Worm (Caenorhabditis elegans) whole organism, dauer: Measurements from ENCODE around the gene aptf-2.
"Not testable (repeated sequence)": the region's sequence is repeated elsewhere in the genome, so short reads cannot be mapped to it uniquely, and the experiment has no call there.

ENCODE experiments used
- unc-62 ChIP-seq: sonication (generic microtip); optimal IDR thresholded peaks from 2 replicates; lab custom pipeline; 2017; ENCODE audit warnings: missing biosample characterization, missing genetic modification reagents, missing genetic modification characterization

Gene aptf-2

DNA sequence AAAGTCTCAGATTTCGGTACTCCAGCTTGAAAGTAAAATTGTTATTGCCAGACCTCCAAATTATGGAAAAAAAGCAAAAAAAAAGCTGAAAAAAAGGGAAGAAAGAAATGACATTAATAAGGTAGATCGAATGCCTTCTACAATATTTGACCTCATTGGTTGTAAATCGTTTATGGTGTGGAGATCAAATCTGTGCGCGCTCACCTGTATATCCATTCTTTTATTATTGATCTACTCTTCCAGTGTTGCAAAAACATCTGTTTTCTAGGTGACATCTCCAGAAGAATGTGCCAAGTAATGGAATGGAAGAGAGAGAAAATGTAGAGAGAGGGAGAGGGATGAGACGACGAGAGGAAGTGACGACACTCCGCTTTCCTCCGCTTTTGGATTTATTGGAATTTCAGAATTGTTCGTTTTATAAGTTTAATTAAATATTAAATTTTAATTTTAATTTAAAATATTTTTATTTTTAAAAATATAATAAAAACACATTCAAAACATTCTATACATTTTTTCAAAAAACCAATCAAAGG, at the start of gene aptf-2, which contains the start of gene pik-1:
Gene aptf-2 (minus strand): TSS at position 313 of the 533 bp plus-strand sequence.
Gene pik-1 (plus strand): TSS at position 303 of the 533 bp plus-strand sequence.
- no peak for TF ChIP-seq unc-62

DNA sequence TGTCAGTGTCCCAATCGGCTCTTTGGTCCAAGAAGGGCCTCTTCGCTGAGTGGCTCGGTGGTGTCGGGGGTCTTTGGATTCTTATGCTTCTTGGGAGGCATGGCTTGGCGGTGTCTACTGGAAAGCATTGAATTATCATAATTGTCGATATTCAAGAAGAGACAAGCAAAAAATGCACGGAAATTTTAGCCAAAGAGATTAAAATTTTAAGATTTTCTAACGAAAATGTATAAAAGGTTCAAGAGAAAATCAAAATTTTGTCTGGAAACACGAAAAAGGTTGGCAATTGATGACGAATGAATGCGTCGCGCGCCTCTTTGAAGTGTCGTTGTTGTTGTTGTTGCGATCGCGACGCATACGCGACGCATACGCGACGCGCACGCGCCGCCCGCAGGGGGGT, 45.0 kb upstream of the aptf-2 start, which contains the start of gene Y38H8A.12:
Gene Y38H8A.12 (minus strand): TSS at position 101 of the 400 bp plus-strand sequence.
- no peak for TF ChIP-seq unc-62

DNA sequence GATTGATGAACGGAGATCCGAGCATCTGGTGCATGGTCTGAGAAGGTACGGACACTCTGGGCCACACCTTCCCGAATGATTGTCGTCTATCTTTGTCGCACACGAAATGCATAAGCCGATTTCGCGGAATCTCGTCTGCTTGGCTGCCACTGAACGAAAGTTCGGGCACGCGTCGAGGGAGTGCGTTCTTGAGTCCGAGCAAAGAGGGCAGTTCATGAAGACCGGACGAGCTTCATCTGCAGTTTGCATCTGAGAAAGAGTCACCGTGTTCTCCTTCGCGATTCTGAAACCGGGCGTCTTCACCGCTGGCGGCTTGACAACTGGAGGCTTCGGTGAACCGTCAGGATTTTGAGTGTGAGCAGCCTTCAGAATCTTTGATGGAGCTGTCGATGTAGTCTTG, 42.4 kb upstream of the aptf-2 start:
- no peak for TF ChIP-seq unc-62

DNA sequence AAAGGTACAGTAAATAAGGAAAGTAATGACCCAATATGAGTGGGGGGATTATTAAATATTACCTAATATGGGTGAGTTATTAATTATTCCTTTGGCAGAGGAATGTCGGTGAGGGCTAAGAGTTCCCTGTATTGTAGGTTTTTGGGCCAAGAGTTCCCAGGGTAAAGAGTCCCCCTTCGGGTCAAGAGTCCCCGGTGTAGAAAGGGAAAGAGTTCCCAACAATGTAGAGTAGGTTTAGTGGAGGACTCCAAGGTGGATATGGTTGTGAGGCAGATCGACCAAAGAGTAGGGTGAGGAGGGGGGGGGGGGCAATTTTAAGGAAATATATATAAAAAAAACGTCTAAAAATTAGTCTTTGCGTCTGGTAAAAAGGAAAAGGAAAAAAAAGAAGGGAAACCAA, 41.0 kb upstream of the aptf-2 start:
- TF ChIP-seq unc-62: no peak

DNA sequence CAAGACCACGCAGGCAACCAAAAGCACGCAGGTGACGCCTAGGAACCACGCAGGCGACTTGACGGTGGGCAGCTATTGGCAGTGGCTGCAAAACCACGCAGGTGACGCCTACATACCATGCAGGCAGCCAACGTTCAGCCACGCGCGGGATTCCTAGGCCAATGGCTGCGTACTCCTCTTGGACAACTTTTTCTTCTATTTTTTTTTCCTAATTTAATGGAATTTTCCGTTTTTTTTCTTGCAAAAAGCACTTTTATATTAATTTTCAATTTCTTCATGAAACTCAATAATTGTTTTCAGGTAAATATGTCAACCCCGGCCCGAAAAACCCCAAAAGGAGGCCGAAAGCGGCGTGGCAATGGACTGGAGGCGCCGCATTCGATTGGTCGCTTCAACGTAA, 39.3 kb upstream of the aptf-2 start, which contains the start of gene Y38H8A.7:
Gene Y38H8A.7 (plus strand): TSS at position 301 of the 400 bp plus-strand sequence.
- TF ChIP-seq unc-62: not testable (repeated sequence)

DNA sequence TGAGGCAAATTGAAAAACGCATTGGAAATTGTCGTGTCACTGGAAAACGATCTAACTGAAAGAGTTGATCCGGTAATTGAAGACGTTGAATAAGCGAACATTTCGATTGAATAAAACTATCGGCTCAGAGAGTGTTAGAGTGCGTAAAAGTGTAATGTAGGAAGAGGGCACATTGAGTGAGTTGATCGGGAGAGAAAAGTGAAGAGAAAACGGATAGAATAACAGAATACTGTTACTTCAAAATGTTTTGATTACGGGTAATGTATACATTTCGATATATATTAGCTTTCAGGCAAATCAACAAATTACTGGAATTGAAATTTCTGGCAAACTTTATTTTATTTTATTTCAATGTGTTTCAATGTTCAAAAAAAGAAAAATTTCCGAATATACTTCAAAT, 38.8 kb upstream of the aptf-2 start, which contains the start of gene uso-1:
Gene uso-1 (minus strand): TSS at position 101 of the 400 bp plus-strand sequence.
- no peak for TF ChIP-seq unc-62

DNA sequence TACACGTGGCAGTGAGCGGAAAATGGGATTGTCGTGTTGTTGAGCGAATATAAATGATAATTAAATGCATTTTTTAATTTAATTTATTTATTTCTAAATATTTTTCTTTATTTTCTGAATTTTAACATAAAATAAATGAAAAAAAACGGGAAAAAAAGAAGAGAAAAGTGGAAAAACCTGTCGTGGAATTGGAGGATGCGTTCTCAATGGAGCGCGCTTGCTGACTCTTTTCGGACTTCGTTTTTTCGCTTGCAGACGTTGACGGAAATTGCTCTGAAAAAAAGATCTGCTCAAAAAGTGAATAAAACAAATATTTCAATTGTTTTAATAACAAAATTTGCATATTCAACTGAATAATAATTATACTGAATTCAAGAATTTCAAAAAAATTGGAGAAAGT, 37.7 kb upstream of the aptf-2 start:
- TF ChIP-seq unc-62: no peak

DNA sequence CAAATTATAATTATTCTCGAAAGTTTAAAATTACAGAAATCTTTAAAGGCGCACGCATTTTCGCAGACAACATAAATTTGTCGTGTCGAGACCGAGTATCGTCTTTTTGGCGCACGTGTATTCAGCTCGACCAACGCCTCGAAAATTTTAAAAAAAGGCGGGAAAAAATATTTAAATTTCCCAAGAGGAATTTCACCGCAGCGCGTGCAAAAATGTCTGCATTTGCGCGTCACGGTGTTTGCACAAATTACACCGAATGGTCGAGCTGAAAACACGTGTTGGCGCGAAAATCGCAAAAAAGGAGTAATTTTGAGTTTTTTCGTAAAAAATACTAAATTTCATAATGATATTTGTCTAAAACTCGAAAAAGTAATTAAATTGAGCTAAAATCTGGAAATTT, 34.9 kb upstream of the aptf-2 start:
- TF ChIP-seq unc-62: no peak

DNA sequence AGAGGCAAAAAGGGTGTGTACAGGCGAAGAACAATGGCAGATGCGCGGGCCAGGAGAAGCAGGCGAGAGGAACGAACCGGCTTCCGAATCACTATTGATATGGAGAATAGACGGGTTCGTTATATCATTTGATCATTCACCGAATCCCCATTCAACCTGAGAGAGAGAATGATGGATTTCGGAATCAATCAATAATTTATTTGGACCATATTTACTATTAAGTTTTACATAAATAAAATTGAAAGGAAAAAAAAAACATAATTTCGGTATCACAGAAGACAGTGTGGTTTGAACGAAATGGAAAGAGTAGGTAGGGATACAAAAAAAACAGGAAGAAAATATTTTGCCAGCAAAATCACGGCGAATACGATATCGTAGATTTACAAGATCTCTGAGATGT, 29.4 kb upstream of the aptf-2 start, which contains the start of gene mam-3:
Gene mam-3 (minus strand): TSS at position 101 of the 400 bp plus-strand sequence.
- no peak for TF ChIP-seq unc-62

DNA sequence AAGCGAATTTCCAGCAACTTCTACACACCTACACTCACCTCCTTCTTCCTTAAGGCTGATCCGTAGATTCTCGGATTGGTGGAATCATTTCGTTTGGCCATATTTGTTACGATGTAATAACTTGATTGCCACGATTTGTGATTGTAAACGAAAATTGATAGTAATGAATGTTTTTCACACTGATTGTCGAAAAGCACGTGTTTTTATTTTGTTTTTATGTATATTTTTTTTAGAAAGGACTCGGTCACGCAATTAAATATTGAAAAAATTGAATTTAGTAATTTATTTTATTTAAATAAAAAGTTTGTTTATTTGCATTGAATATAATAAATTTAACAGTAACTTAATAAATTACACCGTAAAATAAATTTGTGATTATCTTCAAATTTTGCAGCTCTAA, 18.1 kb upstream of the aptf-2 start, which contains the start of gene K09B11.5:
Gene K09B11.5 (minus strand): TSS at position 101 of the 400 bp plus-strand sequence.
- TF ChIP-seq unc-62: not testable (repeated sequence)

DNA sequence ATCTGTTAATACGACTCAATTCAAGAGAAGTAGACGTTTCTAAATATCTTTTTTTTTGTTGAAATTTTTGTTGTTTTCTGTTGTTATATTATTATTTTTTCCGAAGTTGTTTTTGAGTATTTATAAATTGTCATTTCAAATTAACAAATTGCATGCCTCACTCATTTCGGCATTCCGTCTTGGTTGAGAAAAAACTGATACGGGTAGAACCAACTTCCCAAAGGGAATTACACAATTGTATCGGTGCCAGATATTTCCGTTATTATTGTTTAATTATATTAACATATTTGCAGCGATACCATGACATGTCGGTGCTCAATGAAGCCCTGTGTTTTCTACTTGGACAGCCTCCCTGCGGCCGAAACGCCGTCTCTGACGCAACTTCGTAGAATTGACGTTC, 13.4 kb upstream of the aptf-2 start, which contains the start of gene K09B11.4:
Gene K09B11.4 (plus strand): TSS at position 301 of the 400 bp plus-strand sequence.
- no peak for TF ChIP-seq unc-62

DNA sequence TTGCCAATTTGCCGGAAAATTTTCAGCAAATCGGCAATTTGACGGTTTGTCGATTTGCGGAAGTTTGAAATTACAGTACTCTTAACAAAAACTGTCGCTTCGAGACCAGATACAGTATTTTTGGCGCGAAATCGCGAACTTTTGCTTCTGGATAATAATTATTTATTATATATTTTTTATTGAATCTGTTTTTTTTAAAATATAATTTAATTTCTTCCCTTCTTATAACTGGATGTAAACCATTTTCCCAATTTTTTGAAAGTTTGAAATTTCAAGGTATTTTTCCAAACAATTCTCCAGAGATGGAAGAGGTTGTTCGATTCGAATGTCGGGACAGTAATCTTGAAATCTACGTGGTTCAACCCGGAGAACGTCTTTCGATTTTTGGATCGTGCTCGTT, 6.3 kb upstream of the aptf-2 start, which contains the start of gene nol-9:
Gene nol-9 (plus strand): TSS at position 301 of the 400 bp plus-strand sequence.
- TF ChIP-seq unc-62: no peak

DNA sequence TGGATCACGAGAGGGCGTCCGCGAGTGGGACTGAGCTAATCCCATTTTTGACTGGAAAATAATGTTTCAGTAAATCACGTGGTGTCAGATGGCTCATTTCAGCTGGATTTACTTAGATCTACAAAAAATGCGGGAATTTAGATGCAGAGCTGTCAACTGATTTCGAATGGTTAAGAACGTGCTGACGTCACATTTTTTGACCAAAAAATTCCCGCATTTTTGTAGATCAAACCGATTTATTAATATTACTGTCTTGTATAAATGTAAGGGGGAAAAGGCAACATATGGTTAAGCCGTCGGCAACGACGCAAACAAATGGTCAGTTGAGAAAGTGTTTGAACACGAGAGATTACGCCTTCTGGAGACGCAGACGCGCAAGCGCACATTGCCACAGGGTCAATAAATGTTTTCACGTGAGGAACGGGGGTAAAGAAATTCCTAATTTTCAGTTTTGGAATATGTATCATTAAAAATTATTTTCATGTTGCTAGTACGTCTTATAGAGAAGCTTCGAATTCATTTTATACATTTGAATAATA, 2.9 kb downstream of the aptf-2 start, which contains the start of gene gcl-1:
Gene gcl-1 (minus strand): TSS at position 51 of the 539 bp plus-strand sequence.
- no peak for TF ChIP-seq unc-62

DNA sequence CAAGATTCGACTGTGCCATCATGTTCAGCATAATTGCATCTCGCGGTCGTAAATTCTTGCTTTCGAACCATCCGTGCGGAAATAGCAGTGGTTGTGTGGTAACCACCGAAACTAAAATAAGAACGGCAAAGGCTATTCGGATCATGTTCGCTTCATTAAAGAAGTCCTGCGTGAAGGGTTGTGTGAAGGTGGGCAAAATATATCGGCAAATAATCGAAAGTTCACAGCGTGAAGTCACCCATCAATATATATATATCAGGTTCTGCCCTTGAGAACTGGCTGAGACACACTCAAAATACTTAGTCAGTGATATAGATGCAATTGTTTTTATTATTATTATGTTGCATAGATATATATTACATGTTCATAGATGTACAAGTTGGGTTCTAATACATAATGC, 7.8 kb downstream of the aptf-2 start, which contains the start of gene Y62E10A.19:
Gene Y62E10A.19 (minus strand): TSS at position 289 of the 400 bp plus-strand sequence.
- TF ChIP-seq unc-62: no peak

DNA sequence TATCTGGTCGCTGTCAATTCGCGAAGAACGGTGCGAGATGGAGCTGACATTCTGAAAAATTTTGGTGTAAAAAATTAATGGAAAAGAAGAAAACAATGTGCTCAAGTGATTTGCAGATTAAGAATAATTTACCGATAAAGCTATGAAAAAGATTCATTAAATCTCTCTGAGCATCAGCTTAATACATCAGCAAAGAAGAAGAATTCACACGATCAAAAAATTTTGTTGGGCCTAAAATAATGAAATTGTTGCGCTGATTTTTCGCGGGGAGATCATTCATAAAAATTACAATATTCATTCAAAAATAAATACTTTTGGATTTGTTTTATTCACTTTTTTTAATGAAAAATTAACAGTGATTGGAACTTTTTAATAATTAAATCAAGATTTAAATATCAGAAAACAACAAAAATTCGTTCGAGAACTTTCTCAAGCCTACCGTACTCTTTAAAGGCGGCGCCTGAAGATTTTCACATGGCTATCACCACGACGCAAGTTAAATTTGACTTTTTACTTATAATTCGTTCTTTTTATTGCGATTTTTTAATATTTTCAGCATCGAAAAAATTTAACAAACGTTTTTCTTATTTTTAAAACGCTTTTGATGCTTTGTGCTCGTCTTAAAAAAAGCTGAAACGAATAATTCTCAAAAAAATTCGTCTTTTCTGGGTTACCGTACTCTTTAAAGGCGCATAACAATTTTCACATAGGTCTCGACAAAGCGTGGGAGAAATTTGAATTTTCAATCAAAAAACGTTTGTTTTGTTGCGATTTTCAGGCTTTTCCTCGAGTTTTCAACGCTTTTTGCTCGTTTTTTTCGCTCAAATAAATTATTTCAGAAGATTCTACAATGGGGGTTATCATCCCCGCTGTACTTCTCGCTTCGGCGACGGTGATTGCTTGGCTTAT, 15.1 kb downstream of the aptf-2 start, which contains the start of the genes memi-2 and cyp-31A5:
Gene memi-2 (minus strand): TSS at position 51 of the 909 bp plus-strand sequence.
Gene cyp-31A5 (plus strand): TSS at position 834 of the 909 bp plus-strand sequence.
- TF ChIP-seq unc-62: no peak

DNA sequence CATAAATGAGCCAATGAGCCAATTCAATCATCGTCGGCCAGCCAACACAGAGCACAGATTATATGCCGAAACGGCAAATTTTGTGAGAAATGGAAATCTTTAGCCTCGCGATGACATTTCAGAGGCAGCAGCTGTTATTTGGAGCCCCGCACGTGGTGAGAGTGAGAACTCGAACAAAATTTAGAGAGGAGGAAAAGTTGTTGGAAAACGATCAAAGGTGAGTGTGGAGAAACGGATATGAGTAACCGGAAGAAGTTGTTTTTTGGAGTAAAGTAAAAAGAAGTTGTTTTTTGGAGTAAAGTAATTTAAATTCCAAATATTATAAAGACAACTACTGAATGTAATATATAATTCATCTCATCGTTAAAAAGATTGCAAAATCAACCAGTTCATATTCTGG, 17.1 kb downstream of the aptf-2 start, which contains the start of gene Y62E10A.13:
Gene Y62E10A.13 (minus strand): TSS at position 326 of the 400 bp plus-strand sequence.
- TF ChIP-seq unc-62: no peak
